Fruit fly (Drosophila melanogaster): Measurements from ENCODE around the gene CG13373.

- TF ChIP-seq lola (GFP tag; optimal IDR thresholded peaks at IDR 0.05), result no peak
- TF ChIP-seq h (GFP tag; optimal IDR thresholded peaks at IDR 0.05), result no peak
- TF ChIP-seq sv (GFP tag; optimal IDR thresholded peaks at IDR 0.05), result no peak
- TF ChIP-seq N (GFP tag; optimal IDR thresholded peaks at IDR 0.05), result no peak
- no peak for TF ChIP-seq dl (GFP tag; optimal IDR thresholded peaks at IDR 0.05; ENCODE audit: insufficient read depth in 1 of 2, partially characterized antibody in 2 of 2)
Observed at dm6 chrX:494191-494554, 17.4 kb downstream of the CG13373 start.

Data from whole organism, wandering third instar larva.